Fruit fly (Drosophila melanogaster) whole organism, embryonic: ENCODE measurements around the gene Pdhb.

Source experiments
- B-H2 ChIP-seq: fragments of 200-800 bp; sonication (Bioruptor generic); optimal IDR thresholded peaks from 2 replicates; lab custom pipeline; 2018; ENCODE audit warnings: missing biosample characterization, mild to moderate bottlenecking, missing genetic modification characterization
- CG11247 ChIP-seq: fragments of 200-800 bp; sonication (Bioruptor generic); IDR thresholded peaks from 2 replicates; pipeline ENCODE4 v1.3.6; 2022; ENCODE audit warnings: missing biosample characterization, missing genetic modification characterization
- CG12236 ChIP-seq: fragments of 200-800 bp; sonication (Bioruptor generic); optimal IDR thresholded peaks from 2 replicates; lab custom pipeline; 2016; ENCODE audit warnings: missing biosample characterization, missing genetic modification characterization
- CG12744 ChIP-seq: fragments of 200-800 bp; sonication (Bioruptor generic); optimal IDR thresholded peaks from 2 replicates; lab custom pipeline; 2016; ENCODE audit warnings: missing biosample characterization, missing genetic modification characterization
- CG13775 ChIP-seq: fragments of 200-800 bp; sonication (Bioruptor generic); optimal IDR thresholded peaks from 3 replicates; lab custom pipeline; 2017; ENCODE audit warnings: missing biosample characterization, mild to moderate bottlenecking, missing genetic modification characterization
- CG16779 ChIP-seq: fragments of 200-800 bp; sonication (Bioruptor generic); IDR thresholded peaks from 2 replicates; pipeline ENCODE4 v1.3.6; 2022; ENCODE audit warnings: missing biosample characterization, missing genetic modification characterization
- CG1792 ChIP-seq: fragments of 200-800 bp; sonication (Bioruptor generic); optimal IDR thresholded peaks from 2 replicates; lab custom pipeline; 2016; ENCODE audit warnings: missing biosample characterization, missing genetic modification characterization
- CG2202 ChIP-seq: fragments of 200-800 bp; sonication (Bioruptor generic); optimal IDR thresholded peaks from 2 replicates; lab custom pipeline; 2018; ENCODE audit warnings: missing biosample characterization, mild to moderate bottlenecking, missing genetic modification characterization
- CG31388 ChIP-seq: fragments of 200-800 bp; sonication (Bioruptor generic); optimal IDR thresholded peaks from 2 replicates; lab custom pipeline; 2016; ENCODE audit warnings: missing biosample characterization, missing genetic modification characterization
- CG3281 ChIP-seq: fragments of 200-800 bp; sonication (Bioruptor generic); optimal IDR thresholded peaks from 3 replicates; lab custom pipeline; 2017; ENCODE audit warnings: missing biosample characterization, mild to moderate bottlenecking, missing genetic modification characterization
- CG4820 ChIP-seq: fragments of 200-800 bp; sonication (Bioruptor generic); optimal IDR thresholded peaks from 3 replicates; lab custom pipeline; 2016; ENCODE audit warnings: missing biosample characterization, missing genetic modification characterization
- CG6254 ChIP-seq: fragments of 200-800 bp; sonication (Bioruptor generic); optimal IDR thresholded peaks from 3 replicates; lab custom pipeline; 2017; ENCODE audit warnings: mild to moderate bottlenecking, missing biosample characterization, missing genetic modification reagents, missing genetic modification characterization
- CG6654 ChIP-seq: fragments of 200-800 bp; sonication (Bioruptor generic); optimal IDR thresholded peaks from 2 replicates; lab custom pipeline; 2017; ENCODE audit warnings: missing biosample characterization, mild to moderate bottlenecking, missing genetic modification characterization
- CG7556 ChIP-seq: fragments of 200-800 bp; sonication (Bioruptor generic); optimal IDR thresholded peaks from 2 replicates; lab custom pipeline; 2017; ENCODE audit warnings: missing biosample characterization, mild to moderate bottlenecking, missing genetic modification characterization
- CG9437 ChIP-seq: fragments of 200-800 bp; sonication (Bioruptor generic); optimal IDR thresholded peaks from 2 replicates; lab custom pipeline; 2018; ENCODE audit warnings: missing biosample characterization, mild to moderate bottlenecking, missing genetic modification characterization
- CG9876 ChIP-seq: fragments of 200-800 bp; sonication (Bioruptor generic); optimal IDR thresholded peaks from 2 replicates; lab custom pipeline; 2016; ENCODE audit warnings: missing biosample characterization, missing genetic modification characterization
- CG9932 ChIP-seq: fragments of 200-800 bp; sonication (Bioruptor generic); IDR thresholded peaks from 2 replicates; pipeline ENCODE4 v1.3.6; 2022; ENCODE audit warnings: missing biosample characterization, missing genetic modification characterization
- Camta ChIP-seq: fragments of 200-800 bp; sonication (Bioruptor generic); optimal IDR thresholded peaks from 2 replicates; lab custom pipeline; 2016; ENCODE audit warnings: missing biosample characterization, missing genetic modification characterization
- D ChIP-seq, 2 experiments: fragments of 200-800 bp in 1 of 2; fragments of >200 bp in 1 of 2; sonication (Bioruptor generic) in 1 of 2; optimal IDR thresholded peaks; 2 replicates in 1 of 2; 3 replicates in 1 of 2; lab custom pipeline; 2017; ENCODE audit warnings: mild to moderate bottlenecking in 1 of 2, missing biosample characterization in 1 of 2, missing genetic modification characterization in 1 of 2, missing genetic modification reagents in 1 of 2
- GATAe ChIP-seq: fragments of 200-800 bp; sonication (Bioruptor generic); conservative IDR thresholded peaks from 2 replicates; pipeline ENCODE4 v1.3.6; 2022; ENCODE audit warnings: missing biosample characterization, missing genetic modification characterization
- Gug ChIP-seq: fragments of 200-800 bp; sonication (Bioruptor generic); IDR thresholded peaks from 4 replicates; pipeline ENCODE4 v1.3.6; 2022; ENCODE audit warnings: missing biosample characterization, missing genetic modification characterization
- Hmx ChIP-seq: fragments of 200-800 bp; sonication (Bioruptor generic); optimal IDR thresholded peaks from 2 replicates; lab custom pipeline; 2016; ENCODE audit warnings: missing biosample characterization, missing genetic modification characterization
- Lim3 ChIP-seq: fragments of 200-800 bp; sonication (Bioruptor generic); IDR thresholded peaks from 2 replicates; pipeline ENCODE4 v1.3.6; 2022; ENCODE audit warnings: missing biosample characterization, missing genetic modification characterization
- Max ChIP-seq: fragments of 200-800 bp; sonication (Bioruptor generic); optimal IDR thresholded peaks from 2 replicates; lab custom pipeline; 2016; ENCODE audit warnings: missing biosample characterization, mild to moderate bottlenecking, missing genetic modification characterization
- PHDP ChIP-seq: fragments of 200-800 bp; sonication (Bioruptor generic); optimal IDR thresholded peaks from 3 replicates; lab custom pipeline; 2018; ENCODE audit warnings: missing biosample characterization, mild to moderate bottlenecking, missing genetic modification characterization, moderate library complexity
- Spps ChIP-seq: fragments of 200-800 bp; sonication (Bioruptor generic); optimal IDR thresholded peaks from 2 replicates; lab custom pipeline; 2018; ENCODE audit warnings: missing biosample characterization, mild to moderate bottlenecking, missing genetic modification characterization
- Sry-β ChIP-seq: fragments of 200-800 bp; sonication (Bioruptor generic); optimal IDR thresholded peaks from 2 replicates; lab custom pipeline; 2018; ENCODE audit warnings: missing biosample characterization, mild to moderate bottlenecking, missing genetic modification characterization, moderate library complexity
- TFAM ChIP-seq: fragments of 200-800 bp; sonication (Bioruptor generic); optimal IDR thresholded peaks from 2 replicates; lab custom pipeline; 2017; ENCODE audit warnings: missing biosample characterization, missing genetic modification characterization, inconsistent platforms
- ab ChIP-seq: fragments of 200-800 bp; sonication (Bioruptor generic); optimal IDR thresholded peaks from 2 replicates; lab custom pipeline; 2016; ENCODE audit warnings: missing biosample characterization, missing genetic modification characterization
- ash1 ChIP-seq: fragments of 200-800 bp; sonication (Bioruptor generic); optimal IDR thresholded peaks from 2 replicates; lab custom pipeline; 2018; ENCODE audit warnings: missing biosample characterization, mild to moderate bottlenecking, missing genetic modification characterization
- bowl ChIP-seq: fragments of 200-800 bp; sonication (Bioruptor generic); IDR thresholded peaks from 2 replicates; pipeline ENCODE4 v1.3.6; 2022; ENCODE audit warnings: missing biosample characterization, missing genetic modification characterization
- bsh ChIP-seq, 2 experiments: fragments of 200-800 bp; sonication (Bioruptor generic); optimal IDR thresholded peaks; 2 replicates each; lab custom pipeline; 2017 to 2018; ENCODE audit warnings: mild to moderate bottlenecking in 2 of 2, missing biosample characterization in 2 of 2, missing genetic modification characterization in 2 of 2, moderate library complexity in 1 of 2
- cas ChIP-seq: fragments of 200-800 bp; sonication (Bioruptor generic); IDR thresholded peaks from 2 replicates; pipeline ENCODE4 v1.3.6; 2022; ENCODE audit warnings: missing biosample characterization, missing genetic modification characterization
- chif ChIP-seq, 2 experiments: fragments of 200-800 bp; sonication (Bioruptor generic); optimal IDR thresholded peaks; 3 replicates each; lab custom pipeline; 2016; ENCODE audit warnings: missing biosample characterization in 2 of 2, missing genetic modification characterization in 2 of 2
- crc ChIP-seq: fragments of 200-800 bp; sonication (Bioruptor generic); optimal IDR thresholded peaks from 2 replicates; lab custom pipeline; 2016; ENCODE audit warnings: missing biosample characterization, missing genetic modification characterization
- crp ChIP-seq, 2 experiments: fragments of 200-800 bp; sonication (Bioruptor generic); optimal IDR thresholded peaks; 2 replicates in 1 of 2; 3 replicates in 1 of 2; lab custom pipeline; 2017; ENCODE audit warnings: missing biosample characterization in 2 of 2, missing genetic modification characterization in 2 of 2, mild to moderate bottlenecking in 1 of 2, moderate library complexity in 1 of 2
- ems ChIP-seq: fragments of 200-800 bp; sonication (Bioruptor generic); optimal IDR thresholded peaks from 3 replicates; lab custom pipeline; 2016; ENCODE audit warnings: missing biosample characterization, missing genetic modification characterization
- fd3F ChIP-seq: fragments of 200-800 bp; sonication (Bioruptor generic); optimal IDR thresholded peaks from 2 replicates; lab custom pipeline; 2018; ENCODE audit warnings: missing biosample characterization, mild to moderate bottlenecking, missing genetic modification characterization, moderate library complexity
- gro ChIP-seq: fragments of 200-800 bp; sonication (Bioruptor generic); optimal IDR thresholded peaks from 2 replicates; lab custom pipeline; 2016; ENCODE audit warnings: missing biosample characterization, missing genetic modification characterization
- maf-S ChIP-seq: fragments of 200-800 bp; sonication (Bioruptor generic); optimal IDR thresholded peaks from 2 replicates; lab custom pipeline; 2016; ENCODE audit warnings: missing biosample characterization, missing genetic modification characterization
- mirr ChIP-seq: fragments of 200-800 bp; sonication (Bioruptor generic); optimal IDR thresholded peaks from 3 replicates; lab custom pipeline; 2018; ENCODE audit warnings: missing biosample characterization, mild to moderate bottlenecking, missing genetic modification characterization
- peb ChIP-seq: fragments of 200-800 bp; sonication (Bioruptor generic); IDR thresholded peaks from 2 replicates; pipeline ENCODE4 v1.3.6; 2022; ENCODE audit warnings: missing biosample characterization, missing genetic modification characterization
- pfk ChIP-seq: fragments of 200-800 bp; sonication (Bioruptor generic); optimal IDR thresholded peaks from 2 replicates; lab custom pipeline; 2018; ENCODE audit warnings: missing biosample characterization, mild to moderate bottlenecking, missing genetic modification characterization, moderate library complexity
- pita ChIP-seq: fragments of 200-800 bp; sonication (Bioruptor generic); optimal IDR thresholded peaks from 2 replicates; lab custom pipeline; 2017; ENCODE audit warnings: missing biosample characterization, mild to moderate bottlenecking, missing genetic modification characterization
- pnt ChIP-seq: fragments of 200-800 bp; sonication (Bioruptor generic); optimal IDR thresholded peaks from 3 replicates; lab custom pipeline; 2016; ENCODE audit warnings: missing biosample characterization, missing genetic modification characterization
- stc ChIP-seq: fragments of 200-800 bp; sonication (Bioruptor generic); IDR thresholded peaks from 2 replicates; pipeline ENCODE4 v1.3.6; 2022; ENCODE audit warnings: missing biosample characterization, missing genetic modification characterization
- tgo ChIP-seq: fragments of 200-800 bp; sonication (Bioruptor generic); IDR thresholded peaks from 3 replicates; pipeline ENCODE4 v1.3.6; 2022; ENCODE audit warnings: missing biosample characterization, missing genetic modification characterization
- tll ChIP-seq, 2 experiments: fragments of 200-800 bp in 1 of 2; fragments of >200 bp in 1 of 2; sonication (Bioruptor generic) in 1 of 2; optimal IDR thresholded peaks; 2 replicates each; lab custom pipeline; 2017 to 2019; ENCODE audit warnings: missing biosample characterization in 2 of 2, missing genetic modification characterization in 2 of 2, mild to moderate bottlenecking in 1 of 2, moderate library complexity in 1 of 2
- tx ChIP-seq: fragments of 200-800 bp; sonication (Bioruptor generic); optimal IDR thresholded peaks from 2 replicates; lab custom pipeline; 2016; ENCODE audit warnings: missing biosample characterization, missing genetic modification characterization

Gene Pdhb

dm6 chr3R:29088938-29089661 lies 23.8 kb upstream of the Pdhb start (continued):
- TF ChIP-seq CG1792 (GFP tag; lab: Kevin White, UChicago) = no peak
- TF ChIP-seq CG3281 (GFP tag; lab: Kevin White, UChicago) = peak; percentile 57
- TF ChIP-seq CG9932 (GFP tag; lab: Robert Waterston, UW) = no peak
- TF ChIP-seq PHDP (tag; lab: Kevin White, UChicago) = peak; percentile 70
- TF ChIP-seq cas (GFP tag; lab: Robert Waterston, UW) = no peak
- peak; percentile 45; the same call in 3 of the 4 replicates for TF ChIP-seq Gug (GFP tag; lab: Robert Waterston, UW)
- peak; percentile 47 for TF ChIP-seq Camta (GFP tag; lab: Kevin White, UChicago)
- TF ChIP-seq tll (GFP tag; optimal IDR thresholded peaks at IDR 0.05; lab: Kevin White, UChicago) = no peak
- TF ChIP-seq ems (GFP tag; lab: Kevin White, UChicago) = peak; percentile 76
- peak; percentile 50 for TF ChIP-seq CG2202
- TF ChIP-seq CG7556 (GFP tag; lab: Kevin White, UChicago) = peak; percentile 83
- peak; percentile 59 for TF ChIP-seq pnt (GFP tag; lab: Kevin White, UChicago)
- TF ChIP-seq stc (GFP tag; lab: Robert Waterston, UW) = peak; percentile 57
- TF ChIP-seq peb (GFP tag; lab: Robert Waterston, UW) = 0 out of 2 replicates have a peak, but pooled peaks have one; percentile 49
- TF ChIP-seq CG9437 (GFP tag; lab: Kevin White, UChicago) = peak; percentile 66
- peak; percentile 20 for TF ChIP-seq CG12744 (GFP tag; lab: Kevin White, UChicago)
- no peak for TF ChIP-seq CG11247
- TF ChIP-seq D (optimal IDR thresholded peaks at IDR 0.05; lab: Kevin White, UChicago) = no peak
- peak; percentile 82 for TF ChIP-seq D (GFP tag; optimal IDR thresholded peaks at IDR 0.05; lab: Kevin White, UChicago)
- no peak for TF ChIP-seq TFAM (GFP tag; lab: Kevin White, UChicago)
- TF ChIP-seq CG6254 (GFP tag; lab: Kevin White, UChicago) = peak; percentile 54
- no peak for TF ChIP-seq Lim3
- TF ChIP-seq fd3F (GFP tag; lab: Kevin White, UChicago) = peak; percentile 56
- peak; percentile 65 for TF ChIP-seq CG13775
- TF ChIP-seq ash1 (GFP tag; lab: Kevin White, UChicago) = no peak
- peak; percentile 20 for TF ChIP-seq crc
- TF ChIP-seq Spps = peak; percentile 36
- peak in 1 of 2 experiments; percentile 10 for TF ChIP-seq crp (GFP tag; optimal IDR thresholded peaks at IDR 0.05; lab: Kevin White, UChicago)
- TF ChIP-seq B-H2 (GFP tag; lab: Kevin White, UChicago) = no peak
- peak; percentile 49 for TF ChIP-seq CG6654 (GFP tag; lab: Kevin White, UChicago)
- peak; percentile 38 for TF ChIP-seq mirr
- peak; percentile 39 for TF ChIP-seq tx (GFP tag; lab: Kevin White, UChicago)
- TF ChIP-seq pita (GFP tag; lab: Kevin White, UChicago) = no peak
- no peak for TF ChIP-seq bowl (GFP tag; lab: Robert Waterston, UW)
- peak; percentile 70 for TF ChIP-seq tgo (GFP tag; lab: Robert Waterston, UW)
- TF ChIP-seq GATAe (GFP tag; lab: Robert Waterston, UW) = no peak
- no peak for TF ChIP-seq CG9876 (GFP tag; lab: Kevin White, UChicago)
- TF ChIP-seq maf-S (GFP tag; lab: Kevin White, UChicago) = peak; percentile 66
- no peak for TF ChIP-seq Hmx (GFP tag; lab: Kevin White, UChicago)
- no peak for TF ChIP-seq Sry-β (GFP tag; lab: Kevin White, UChicago)
- TF ChIP-seq pfk (GFP tag; lab: Kevin White, UChicago) = no peak
- no peak for TF ChIP-seq ab (GFP tag; lab: Kevin White, UChicago)
- peak; percentile 70 for TF ChIP-seq CG4820
- peak; percentile 22 to 82 for TF ChIP-seq bsh (GFP tag; optimal IDR thresholded peaks at IDR 0.05; lab: Kevin White, UChicago)
- TF ChIP-seq gro (GFP tag; lab: Kevin White, UChicago) = peak; percentile 12
- TF ChIP-seq chif (GFP tag; optimal IDR thresholded peaks at IDR 0.05; lab: Kevin White, UChicago) = peak; percentile 56 to 62
- TF ChIP-seq Max = peak; percentile 65
- TF ChIP-seq CG12236 (GFP tag; lab: Kevin White, UChicago) = peak; percentile 27
- TF ChIP-seq CG31388 (GFP tag; lab: Kevin White, UChicago) = no peak
- TF ChIP-seq CG16779 (GFP tag; lab: Robert Waterston, UW) = no peak
